Worm (Caenorhabditis elegans): ENCODE measurements around the gene F27E5.8.

F27E5.8 gene

ce11 chrII:10147502-10147901 lies 20.2 kb upstream of the F27E5.8 start:
- no peak for TF ChIP-seq mdl-1 (tag; optimal IDR thresholded peaks at IDR 0.05)
- TF ChIP-seq nhr-41 (GFP tag; IDR thresholded peaks at IDR 0.05): no peak
- no peak for TF ChIP-seq pha-4 (GFP tag; IDR thresholded peaks at IDR 0.05)
- TF ChIP-seq pha-4 (tag; optimal IDR thresholded peaks at IDR 0.05): no peak
- no peak for TF ChIP-seq Y75B8A.6 (GFP tag; IDR thresholded peaks at IDR 0.05)
- no peak for TF ChIP-seq nhr-237 (tag; optimal IDR thresholded peaks at IDR 0.05)
- TF ChIP-seq unc-39 (tag; optimal IDR thresholded peaks at IDR 0.05): no peak
- TF ChIP-seq snpc-4 (tag; optimal IDR thresholded peaks at IDR 0.05): no peak
- no peak for TF ChIP-seq skn-1 (tag; optimal IDR thresholded peaks at IDR 0.05)
- no peak for TF ChIP-seq lsy-2 (tag; optimal IDR thresholded peaks at IDR 0.05)
- no peak for TF ChIP-seq spr-1 (tag; optimal IDR thresholded peaks at IDR 0.05)
- no peak for TF ChIP-seq F44E2.7 (GFP tag; IDR thresholded peaks at IDR 0.05)
- no peak for TF ChIP-seq nhr-42 (GFP tag; IDR thresholded peaks at IDR 0.05)
- no peak for TF ChIP-seq dmd-6 (GFP tag; IDR thresholded peaks at IDR 0.05)
- no peak for TF ChIP-seq mxl-2 (GFP tag; conservative IDR thresholded peaks at IDR 0.05)
- TF ChIP-seq sdz-12 (GFP tag; optimal IDR thresholded peaks at IDR 0.05): no peak
- no peak for TF ChIP-seq F26F4.8 (GFP tag; conservative IDR thresholded peaks at IDR 0.05)

DNA sequence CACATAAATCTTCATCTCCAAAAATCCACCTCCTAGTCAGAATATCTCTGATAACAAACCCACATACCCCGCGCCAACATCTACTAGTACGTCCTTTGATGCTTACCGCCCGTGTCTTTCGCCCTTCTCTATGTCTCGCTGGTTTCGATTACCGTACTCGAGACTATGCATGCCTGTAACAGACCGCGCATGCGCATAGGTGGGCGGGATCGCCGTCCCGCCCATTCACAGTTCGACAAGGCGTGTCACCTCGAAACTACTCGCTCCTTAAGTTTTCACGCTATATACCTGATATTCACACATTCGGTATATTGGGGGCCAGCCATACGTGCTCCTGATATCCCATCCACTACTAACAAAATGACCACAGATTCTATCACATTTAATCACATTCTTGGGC lies 19.2 kb upstream of the F27E5.8 start, which contains the start of gene pax-3:
Gene pax-3, plus strand, starts transcription at position 83 of the 400 bp plus-strand sequence.
- TF ChIP-seq aha-1 (tag) (peak; percentile 88), unc-62 (GFP tag; optimal IDR thresholded peaks at IDR 0.05 in 1 of 2) (peak in 1 of 2 experiments; percentile 3), unc-62 (tag; optimal IDR thresholded peaks at IDR 0.05) (no peak), nhr-102 (tag; optimal IDR thresholded peaks at IDR 0.05) (no peak)

DNA sequence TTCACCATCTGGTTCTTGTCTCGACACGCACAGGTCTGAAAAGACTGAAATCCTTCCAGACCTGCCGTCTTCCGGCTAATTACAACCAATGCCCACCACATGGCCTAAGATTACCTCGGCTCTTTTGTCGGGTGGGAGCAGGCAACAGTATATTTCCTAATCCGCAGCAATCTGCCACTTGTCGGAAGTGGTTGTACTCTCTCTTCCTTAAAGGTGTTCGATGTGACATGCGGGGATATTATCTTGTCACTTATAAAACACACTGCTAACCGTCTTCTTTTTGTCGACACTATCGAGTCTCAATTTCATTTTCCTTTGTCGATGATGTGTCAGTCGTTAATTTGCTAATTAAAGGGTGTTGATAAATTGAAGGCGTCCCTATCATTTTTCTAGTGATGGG lies 16.8 kb upstream of the F27E5.8 start, which contains the start of gene F27E5.3:
Gene F27E5.3, minus strand, starts transcription at position 101 of the 400 bp plus-strand sequence.
- no peak for TF ChIP-seq F26F4.8 (GFP tag; conservative IDR thresholded peaks at IDR 0.05)
- peak in 1 of 2 experiments; percentile 70 for TF ChIP-seq unc-62 (GFP tag; optimal IDR thresholded peaks at IDR 0.05 in 1 of 2)
- no peak for TF ChIP-seq unc-62 (tag; optimal IDR thresholded peaks at IDR 0.05)

DNA sequence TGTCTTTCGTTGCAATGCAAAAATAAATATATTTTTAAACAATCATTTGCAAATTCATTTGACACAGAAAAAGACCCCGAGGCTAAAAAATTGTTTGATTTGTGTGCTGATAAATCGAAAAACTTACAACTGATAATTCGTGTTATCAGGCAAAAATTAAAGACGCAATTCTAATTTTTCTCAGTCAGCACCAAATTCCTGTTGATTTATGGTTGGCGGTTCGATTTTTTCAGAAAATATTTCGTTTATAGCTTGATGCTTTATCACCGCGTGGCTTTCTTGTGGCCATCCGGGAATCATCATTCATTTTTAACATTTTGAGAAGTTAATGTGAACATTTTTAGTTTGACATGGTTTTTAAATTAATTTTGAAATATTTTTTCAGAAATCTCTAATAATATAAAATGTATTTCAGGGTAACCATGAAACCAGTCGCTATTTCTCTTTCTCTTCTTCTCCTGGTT lies 11.9 kb upstream of the F27E5.8 start, which contains the start of gene asah-2:
Gene asah-2, plus strand, starts transcription at position 414 of the 464 bp plus-strand sequence.
- peak; percentile 41 for TF ChIP-seq nhr-28 (tag; optimal IDR thresholded peaks at IDR 0.05)
- no peak for TF ChIP-seq T20F7.1 (GFP tag; optimal IDR thresholded peaks at IDR 0.05)
- TF ChIP-seq unc-62 (GFP tag; optimal IDR thresholded peaks at IDR 0.05 in 1 of 2): no peak
- no peak for TF ChIP-seq unc-62 (tag; optimal IDR thresholded peaks at IDR 0.05)
- TF ChIP-seq hlh-11 (tag; optimal IDR thresholded peaks at IDR 0.05): peak; percentile 8
- TF ChIP-seq php-3 (GFP tag; IDR thresholded peaks at IDR 0.05): 0 out of 2 replicates have a peak, but pooled peaks have one; percentile 24
- peak; percentile 77 for TF ChIP-seq pqm-1 (tag; optimal IDR thresholded peaks at IDR 0.05)
- TF ChIP-seq mxl-3 (GFP tag; optimal IDR thresholded peaks at IDR 0.05): peak; percentile 66
- TF ChIP-seq dmd-6 (GFP tag; IDR thresholded peaks at IDR 0.05): peak; percentile 63

- TF ChIP-seq lim-7 (GFP tag; IDR thresholded peaks at IDR 0.05) (no peak), mep-1 (tag; optimal IDR thresholded peaks at IDR 0.05) (no peak), nhr-41 (GFP tag; IDR thresholded peaks at IDR 0.05) (no peak), pha-4 (GFP tag; IDR thresholded peaks at IDR 0.05) (no peak), pha-4 (tag; optimal IDR thresholded peaks at IDR 0.05) (no peak), daf-19 (GFP tag; conservative IDR thresholded peaks at IDR 0.05) (no peak), zag-1 (tag; optimal IDR thresholded peaks at IDR 0.05) (no peak), attf-4 (tag; optimal IDR thresholded peaks at IDR 0.05) (no peak), F26F4.8 (GFP tag; conservative IDR thresholded peaks at IDR 0.05) (no peak), egl-43 (GFP tag; IDR thresholded peaks at IDR 0.05) (no peak), madf-9 (GFP tag; conservative IDR thresholded peaks at IDR 0.05) (no peak)
These were observed 10.1 kb upstream of the F27E5.8 start, which contains the start of gene phg-1 for ce11 chrII:10137358-10137757. Gene phg-1 (plus strand): TSS chrII:10137658.
